Fruit fly (Drosophila melanogaster) whole organism, embryonic: ENCODE data around the gene BBIP1.
A peak's percentile ranks its signal among the peaks of the same experiment; 100 is the strongest.

ENCODE experiments used
- Bgb ChIP-seq: fragments of 200-800 bp; sonication (Bioruptor generic); IDR thresholded peaks from 2 replicates; pipeline ENCODE4 v1.3.6; 2022; ENCODE audit warnings: missing biosample characterization, missing genetic modification characterization; ENCODE audit not compliant: partially characterized antibody
- CG1024 ChIP-seq: fragments of 200-800 bp; sonication (Bioruptor generic); IDR thresholded peaks from 2 replicates; pipeline ENCODE4 v1.3.6; 2022; ENCODE audit warnings: missing biosample characterization, missing genetic modification characterization
- CG10274 ChIP-seq: fragments of 200-800 bp; sonication (Bioruptor generic); optimal IDR thresholded peaks from 3 replicates; lab custom pipeline; 2017; ENCODE audit warnings: missing biosample characterization, mild to moderate bottlenecking, missing genetic modification characterization
- CG10462 ChIP-seq: fragments of 200-800 bp; sonication (Bioruptor generic); optimal IDR thresholded peaks from 2 replicates; lab custom pipeline; 2016; ENCODE audit warnings: missing biosample characterization, missing genetic modification characterization
- CG11398 ChIP-seq: fragments of 200-800 bp; sonication (Bioruptor generic); optimal IDR thresholded peaks from 2 replicates; lab custom pipeline; 2016; ENCODE audit warnings: missing biosample characterization, missing genetic modification characterization
- CG11560 ChIP-seq: fragments of 200-800 bp; sonication (Bioruptor generic); IDR thresholded peaks from 3 replicates; pipeline ENCODE4 v1.3.6; 2022; ENCODE audit warnings: missing biosample characterization, missing genetic modification characterization
- CG11696 ChIP-seq: fragments of 200-800 bp; sonication (Bioruptor generic); IDR thresholded peaks from 2 replicates; pipeline ENCODE4 v1.3.6; 2022; ENCODE audit warnings: missing biosample characterization, missing genetic modification characterization
- CG12155 ChIP-seq: fragments of 200-800 bp; sonication (Bioruptor generic); optimal IDR thresholded peaks from 3 replicates; lab custom pipeline; 2016; ENCODE audit warnings: missing biosample characterization, missing genetic modification characterization
- CG12744 ChIP-seq: fragments of 200-800 bp; sonication (Bioruptor generic); optimal IDR thresholded peaks from 2 replicates; lab custom pipeline; 2016; ENCODE audit warnings: missing biosample characterization, missing genetic modification characterization
- CG13894 ChIP-seq: fragments of 200-800 bp; sonication (Bioruptor generic); optimal IDR thresholded peaks from 3 replicates; lab custom pipeline; 2018; ENCODE audit warnings: missing biosample characterization, mild to moderate bottlenecking, missing genetic modification characterization, moderate library complexity
- CG15479 ChIP-seq: fragments of 200-800 bp; sonication (Bioruptor generic); optimal IDR thresholded peaks from 3 replicates; lab custom pipeline; 2019; ENCODE audit warnings: missing biosample characterization, mild to moderate bottlenecking, missing genetic modification characterization, moderate library complexity
- CG17328 ChIP-seq: fragments of 200-800 bp; sonication (Bioruptor generic); IDR thresholded peaks from 2 replicates; pipeline ENCODE4 v1.3.6; 2022; ENCODE audit warnings: missing biosample characterization, missing genetic modification characterization
- CG1792 ChIP-seq: fragments of 200-800 bp; sonication (Bioruptor generic); optimal IDR thresholded peaks from 2 replicates; lab custom pipeline; 2016; ENCODE audit warnings: missing biosample characterization, missing genetic modification characterization
- CG18599 ChIP-seq: fragments of 200-800 bp; sonication (Bioruptor generic); optimal IDR thresholded peaks from 3 replicates; lab custom pipeline; 2017; ENCODE audit warnings: missing biosample characterization, missing genetic modification characterization, mild to moderate bottlenecking, moderate library complexity, missing genetic modification reagents
- CG30403 ChIP-seq: fragments of 200-800 bp; sonication (Bioruptor generic); optimal IDR thresholded peaks from 3 replicates; lab custom pipeline; 2016; ENCODE audit warnings: missing biosample characterization, missing genetic modification characterization
- CG3163 ChIP-seq: fragments of 200-800 bp; sonication (Bioruptor generic); optimal IDR thresholded peaks from 3 replicates; lab custom pipeline; 2016; ENCODE audit warnings: missing biosample characterization, missing genetic modification characterization
- CG33213 ChIP-seq: fragments of 200-800 bp; sonication (Bioruptor generic); optimal IDR thresholded peaks from 3 replicates; lab custom pipeline; 2016; ENCODE audit warnings: missing biosample characterization, missing genetic modification characterization
- CG5245 ChIP-seq: fragments of 200-800 bp; sonication (Bioruptor generic); optimal IDR thresholded peaks from 3 replicates; lab custom pipeline; 2016; ENCODE audit warnings: missing biosample characterization, missing genetic modification characterization
- CG5953 ChIP-seq: fragments of 200-800 bp; sonication (Bioruptor generic); IDR thresholded peaks from 2 replicates; pipeline ENCODE4 v1.3.6; 2022; ENCODE audit warnings: missing biosample characterization, missing genetic modification characterization
- CG7963 ChIP-seq: fragments of 200-800 bp; sonication (Bioruptor generic); IDR thresholded peaks from 3 replicates; pipeline ENCODE4 v1.3.6; 2022; ENCODE audit warnings: missing biosample characterization, missing genetic modification characterization; ENCODE audit not compliant: partially characterized antibody
- CG7987 ChIP-seq: fragments of 200-800 bp; sonication (Bioruptor generic); optimal IDR thresholded peaks from 2 replicates; lab custom pipeline; 2018; ENCODE audit warnings: missing biosample characterization, mild to moderate bottlenecking, missing genetic modification characterization, moderate library complexity
- CG9797 ChIP-seq: fragments of 200-800 bp; sonication (Bioruptor generic); optimal IDR thresholded peaks from 3 replicates; lab custom pipeline; 2018; ENCODE audit warnings: missing biosample characterization, mild to moderate bottlenecking, missing genetic modification characterization
- CHES-1-like ChIP-seq: fragments of 200-800 bp; sonication (Bioruptor generic); optimal IDR thresholded peaks from 2 replicates; lab custom pipeline; 2016; ENCODE audit warnings: missing biosample characterization, missing genetic modification characterization
- Meics ChIP-seq: fragments of 200-800 bp; sonication (Bioruptor generic); optimal IDR thresholded peaks from 2 replicates; lab custom pipeline; 2017; ENCODE audit warnings: missing biosample characterization, mild to moderate bottlenecking, missing genetic modification characterization
- NfI ChIP-seq: fragments of 200-800 bp; sonication (Bioruptor generic); optimal IDR thresholded peaks from 3 replicates; lab custom pipeline; 2018; ENCODE audit warnings: missing biosample characterization, mild to moderate bottlenecking, missing genetic modification characterization, moderate library complexity
- PHDP ChIP-seq: fragments of 200-800 bp; sonication (Bioruptor generic); optimal IDR thresholded peaks from 3 replicates; lab custom pipeline; 2018; ENCODE audit warnings: missing biosample characterization, mild to moderate bottlenecking, missing genetic modification characterization, moderate library complexity
- Trl ChIP-seq, 3 experiments: fragments of >200 bp in 2 of 3; fragments of 200-800 bp in 1 of 3; sonication (Bioruptor generic) in 1 of 3; optimal IDR thresholded peaks; 2 replicates in 1 of 3; 3 replicates in 2 of 3; lab custom pipeline; 2016 to 2017; ENCODE audit warnings: missing biosample characterization in 1 of 3, missing genetic modification characterization in 1 of 3
- bigmax ChIP-seq: fragments of 200-800 bp; sonication (Bioruptor generic); optimal IDR thresholded peaks from 2 replicates; lab custom pipeline; 2018; ENCODE audit warnings: missing biosample characterization, mild to moderate bottlenecking, missing genetic modification characterization
- cad ChIP-seq: fragments of >200 bp; optimal IDR thresholded peaks from 2 replicates; lab custom pipeline; 2017; ENCODE audit warnings: missing biosample characterization, missing genetic modification characterization
- caup ChIP-seq: fragments of 200-800 bp; sonication (Bioruptor generic); optimal IDR thresholded peaks from 3 replicates; lab custom pipeline; 2017; ENCODE audit warnings: missing biosample characterization, mild to moderate bottlenecking, missing genetic modification characterization, moderate library complexity; ENCODE audit not compliant: severe bottlenecking
- cwo ChIP-seq: fragments of 200-800 bp; sonication (Bioruptor generic); optimal IDR thresholded peaks from 3 replicates; lab custom pipeline; 2017; ENCODE audit warnings: missing biosample characterization, missing genetic modification characterization, mild to moderate bottlenecking, moderate library complexity, missing genetic modification reagents
- disco-r ChIP-seq: fragments of 200-800 bp; sonication (Bioruptor generic); optimal IDR thresholded peaks from 2 replicates; lab custom pipeline; 2016; ENCODE audit warnings: missing biosample characterization, missing genetic modification characterization
- dm ChIP-seq: fragments of 200-800 bp; sonication (Bioruptor generic); optimal IDR thresholded peaks from 3 replicates; lab custom pipeline; 2016; ENCODE audit warnings: missing biosample characterization, missing genetic modification characterization
- exex ChIP-seq: fragments of 200-800 bp; sonication (Bioruptor generic); optimal IDR thresholded peaks from 4 replicates; lab custom pipeline; 2018; ENCODE audit warnings: missing biosample characterization, mild to moderate bottlenecking, missing genetic modification characterization, moderate library complexity
- eyg ChIP-seq: fragments of 200-800 bp; sonication (Bioruptor generic); optimal IDR thresholded peaks from 3 replicates; lab custom pipeline; 2016; ENCODE audit warnings: missing biosample characterization, missing genetic modification characterization
- fd102C ChIP-seq: fragments of 200-800 bp; sonication (Bioruptor generic); optimal IDR thresholded peaks from 2 replicates; lab custom pipeline; 2018; ENCODE audit warnings: missing biosample characterization, mild to moderate bottlenecking, missing genetic modification characterization, moderate library complexity
- gem ChIP-seq: fragments of 200-800 bp; sonication (Bioruptor generic); optimal IDR thresholded peaks from 2 replicates; lab custom pipeline; 2019; ENCODE audit warnings: missing biosample characterization, mild to moderate bottlenecking, missing genetic modification characterization, moderate library complexity
- h ChIP-seq: fragments of >200 bp; optimal IDR thresholded peaks from 2 replicates; lab custom pipeline; 2017
- her ChIP-seq: fragments of 200-800 bp; sonication (Bioruptor generic); optimal IDR thresholded peaks from 2 replicates; lab custom pipeline; 2016; ENCODE audit warnings: missing biosample characterization, missing genetic modification characterization
- kni ChIP-seq: fragments of 200-800 bp; sonication (Bioruptor generic); optimal IDR thresholded peaks from 3 replicates; lab custom pipeline; 2017; ENCODE audit warnings: mild to moderate bottlenecking, missing biosample characterization, missing genetic modification reagents, missing genetic modification characterization
- lola ChIP-seq, 3 experiments: fragments of >200 bp in 2 of 3; fragments of 200-800 bp in 1 of 3; sonication (Bioruptor generic) in 1 of 3; optimal IDR thresholded peaks; 2 replicates each; lab custom pipeline; 2017 to 2019; ENCODE audit warnings: missing biosample characterization in 3 of 3, missing genetic modification characterization in 3 of 3, mild to moderate bottlenecking in 1 of 3, moderate library complexity in 1 of 3
- mirr ChIP-seq: fragments of 200-800 bp; sonication (Bioruptor generic); optimal IDR thresholded peaks from 3 replicates; lab custom pipeline; 2018; ENCODE audit warnings: missing biosample characterization, mild to moderate bottlenecking, missing genetic modification characterization
- pfk ChIP-seq: fragments of 200-800 bp; sonication (Bioruptor generic); optimal IDR thresholded peaks from 2 replicates; lab custom pipeline; 2018; ENCODE audit warnings: missing biosample characterization, mild to moderate bottlenecking, missing genetic modification characterization, moderate library complexity
- pita ChIP-seq: fragments of 200-800 bp; sonication (Bioruptor generic); optimal IDR thresholded peaks from 2 replicates; lab custom pipeline; 2017; ENCODE audit warnings: missing biosample characterization, mild to moderate bottlenecking, missing genetic modification characterization
- scrt ChIP-seq: fragments of 200-800 bp; sonication (Bioruptor generic); optimal IDR thresholded peaks from 2 replicates; lab custom pipeline; 2018; ENCODE audit warnings: missing biosample characterization, mild to moderate bottlenecking, missing genetic modification characterization, moderate library complexity
- sqz ChIP-seq: fragments of 200-800 bp; sonication (Bioruptor generic); optimal IDR thresholded peaks from 3 replicates; lab custom pipeline; 2018; ENCODE audit warnings: missing biosample characterization, mild to moderate bottlenecking, missing genetic modification characterization
- stwl ChIP-seq: fragments of 200-800 bp; sonication (Bioruptor generic); optimal IDR thresholded peaks from 3 replicates; lab custom pipeline; 2018; ENCODE audit warnings: missing biosample characterization, mild to moderate bottlenecking, missing genetic modification characterization, moderate library complexity
- wor ChIP-seq: fragments of 200-800 bp; sonication (Bioruptor generic); IDR thresholded peaks from 2 replicates; pipeline ENCODE4 v1.3.6; 2022; ENCODE audit warnings: missing biosample characterization, missing genetic modification characterization

BBIP1 gene

DNA sequence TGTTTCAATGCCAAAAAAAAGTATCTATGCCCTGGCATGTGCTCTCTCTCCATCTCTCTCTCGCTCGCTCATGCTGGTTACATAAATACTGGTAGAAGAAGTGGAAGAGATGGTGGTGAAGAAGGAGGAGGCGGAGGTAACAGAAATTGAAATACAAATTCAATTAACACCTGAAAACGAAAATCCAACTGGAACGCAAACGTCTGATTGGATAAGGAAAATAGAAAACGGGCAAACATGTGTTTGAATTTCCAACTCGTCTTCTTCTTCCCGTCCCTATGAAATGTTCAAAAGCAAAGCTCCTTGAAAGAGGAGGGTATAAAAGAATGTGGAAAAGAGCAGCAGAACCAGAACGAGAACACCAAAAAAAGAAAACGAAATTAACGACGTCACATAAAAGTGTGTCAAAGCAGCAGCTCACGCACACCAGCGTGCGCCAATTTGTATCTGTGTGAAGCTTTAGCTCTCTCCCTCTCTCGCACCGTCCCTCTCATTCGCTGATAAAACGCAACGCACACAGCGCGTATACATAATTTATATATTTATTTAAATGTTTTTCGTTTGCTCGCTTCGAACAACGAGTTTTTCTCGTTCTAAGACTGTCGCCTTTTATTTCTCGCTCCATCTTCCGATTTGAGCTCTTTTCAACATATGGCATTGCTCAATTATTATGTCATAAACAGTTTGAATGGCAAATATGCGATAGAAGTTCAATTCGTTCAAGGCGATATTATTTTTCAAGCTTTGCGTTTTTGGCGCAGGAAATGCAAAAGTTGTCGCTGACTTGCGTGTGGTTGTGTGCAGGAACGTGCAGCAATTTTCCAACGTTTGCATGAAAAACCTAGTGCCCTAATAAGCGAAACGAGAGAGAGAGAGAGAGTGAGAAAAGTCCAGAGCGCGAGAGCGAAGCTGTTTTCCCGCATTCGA is 14.5 kb downstream of the BBIP1 start:
- TF ChIP-seq gem (no peak), fd102C (GFP tag; lab: Kevin White, UChicago) (no peak), CG3163 (GFP tag; lab: Kevin White, UChicago) (peak; percentile 22), dm (no peak), Trl (optimal IDR thresholded peaks at IDR 0.05; lab: Kevin White, UChicago) (peak; percentile 1 to 77), Trl (GFP tag; optimal IDR thresholded peaks at IDR 0.05; lab: Kevin White, UChicago) (no peak), her (no peak), cwo (GFP tag; lab: Kevin White, UChicago) (no peak), Meics (GFP tag; lab: Kevin White, UChicago) (no peak), CG15479 (GFP tag; lab: Kevin White, UChicago) (peak; percentile 73), CG11560 (no peak), cad (no peak), wor (GFP tag; lab: Robert Waterston, UW) (no peak), caup (GFP tag; lab: Kevin White, UChicago) (no peak), pfk (GFP tag; lab: Kevin White, UChicago) (no peak), stwl (tag; lab: Kevin White, UChicago) (no peak), PHDP (tag; lab: Kevin White, UChicago) (no peak), CG12744 (GFP tag; lab: Kevin White, UChicago) (no peak), CG12155 (peak; percentile 2), bigmax (GFP tag; lab: Kevin White, UChicago) (no peak), disco-r (GFP tag; lab: Kevin White, UChicago) (no peak), CG11696 (GFP tag; lab: Robert Waterston, UW) (no peak), CG17328 (GFP tag; lab: Robert Waterston, UW) (no peak), exex (tag; lab: Kevin White, UChicago) (peak; percentile 3), scrt (GFP tag; lab: Kevin White, UChicago) (peak; percentile 4), CG9797 (GFP tag; lab: Kevin White, UChicago) (no peak), eyg (GFP tag; lab: Kevin White, UChicago) (peak; percentile 3), CG1792 (GFP tag; lab: Kevin White, UChicago) (no peak), CG7987 (GFP tag; lab: Kevin White, UChicago) (no peak), lola (GFP tag; optimal IDR thresholded peaks at IDR 0.05; lab: Kevin White, UChicago) (no peak), pita (no peak), CG11398 (GFP tag; lab: Kevin White, UChicago) (no peak), Bgb (GFP tag; lab: Robert Waterston, UW) (no peak), CG10462 (GFP tag; lab: Kevin White, UChicago) (no peak), CG5953 (GFP tag; lab: Robert Waterston, UW) (no peak), CHES-1-like (GFP tag; lab: Kevin White, UChicago) (no peak), CG5245 (GFP tag; lab: Kevin White, UChicago) (no peak), sqz (GFP tag; lab: Kevin White, UChicago) (peak; percentile 66), CG7963 (GFP tag; lab: Robert Waterston, UW) (no peak), NfI (GFP tag; lab: Kevin White, UChicago) (no peak), CG33213 (no peak), CG30403 (GFP tag; lab: Kevin White, UChicago) (no peak), mirr (no peak), CG1024 (no peak), CG18599 (peak; percentile 43), CG13894 (tag; lab: Kevin White, UChicago) (no peak), h (lab: Kevin White, UChicago) (no peak), CG10274 (GFP tag; lab: Kevin White, UChicago) (no peak), kni (peak; percentile 7)
